Worm (Caenorhabditis elegans): ENCODE measurements around the gene Y38H6C.16.
"Not testable (repeated sequence)": the region's sequence is repeated elsewhere in the genome, so short reads cannot be mapped to it uniquely, and the experiment has no call there.

The Y38H6C.16 gene

DNA sequence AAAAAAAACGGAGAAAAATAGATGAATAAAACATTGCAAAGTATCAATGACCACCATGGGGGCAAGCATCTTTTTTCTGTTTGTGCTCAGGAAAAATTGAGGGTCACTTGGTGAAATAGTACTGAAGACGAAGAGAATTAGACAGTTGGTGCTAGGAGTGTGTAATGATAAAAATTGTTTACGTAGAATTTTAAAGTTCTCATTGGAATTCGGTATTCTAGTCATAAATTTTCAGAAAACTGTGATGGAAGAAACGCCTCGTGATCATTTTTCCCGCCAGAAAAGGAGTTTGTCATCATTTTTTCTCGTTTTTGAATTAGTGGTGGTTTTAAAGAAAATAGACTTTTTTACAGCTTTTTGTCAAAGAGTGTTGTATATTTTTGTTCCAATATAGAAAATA is 5.5 kb upstream of the Y38H6C.16 start:
- TF ChIP-seq unc-62 (GFP tag; optimal IDR thresholded peaks at IDR 0.05): no peak

DNA sequence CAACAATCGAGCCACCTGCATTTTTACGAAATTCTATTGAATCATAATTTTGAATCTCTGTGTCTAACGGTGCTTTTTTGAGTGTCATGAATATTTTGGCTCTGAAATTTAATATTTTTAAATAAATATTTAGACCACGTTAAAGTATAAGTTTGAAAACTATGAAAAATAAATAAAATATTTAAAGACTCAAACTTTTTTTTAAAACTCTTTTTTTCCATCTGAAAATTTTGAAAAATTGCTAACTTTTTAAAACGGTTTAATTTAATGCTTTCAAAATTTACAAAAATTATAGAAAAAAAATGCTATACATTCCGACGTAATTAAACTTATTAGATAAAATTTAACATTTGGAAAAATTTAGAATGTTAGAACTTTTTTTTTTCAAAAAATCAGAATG is 4.9 kb upstream of the Y38H6C.16 start, which contains the start of gene slc-36.3:
TSS of gene slc-36.3 (minus strand) at position 101 of the 400 bp plus-strand sequence.
- no peak for TF ChIP-seq unc-62 (GFP tag; optimal IDR thresholded peaks at IDR 0.05)

DNA sequence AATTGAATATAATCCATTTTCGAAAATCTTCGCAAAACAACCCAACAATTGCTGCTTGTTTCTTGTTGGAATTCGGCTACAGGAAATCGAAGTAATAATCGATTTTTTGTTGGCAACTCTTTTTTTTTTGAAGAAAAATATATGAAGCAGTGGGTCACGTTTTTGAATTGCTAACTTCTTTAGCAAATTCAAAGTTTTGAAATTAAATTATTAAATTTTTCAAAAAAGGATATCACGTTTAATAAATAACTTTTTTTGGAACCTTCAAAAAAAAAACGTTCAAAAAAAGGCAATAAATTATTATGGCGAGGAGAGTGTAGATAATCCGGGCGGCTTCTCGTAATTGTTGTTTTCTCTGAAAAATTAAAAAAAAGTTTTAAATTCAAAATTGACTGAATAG is 2.9 kb downstream of the Y38H6C.16 start, which contains the start of gene Y38H6C.15:
TSS of gene Y38H6C.15 (minus strand) at position 101 of the 400 bp plus-strand sequence.
- no peak for TF ChIP-seq unc-62 (GFP tag; optimal IDR thresholded peaks at IDR 0.05)

DNA sequence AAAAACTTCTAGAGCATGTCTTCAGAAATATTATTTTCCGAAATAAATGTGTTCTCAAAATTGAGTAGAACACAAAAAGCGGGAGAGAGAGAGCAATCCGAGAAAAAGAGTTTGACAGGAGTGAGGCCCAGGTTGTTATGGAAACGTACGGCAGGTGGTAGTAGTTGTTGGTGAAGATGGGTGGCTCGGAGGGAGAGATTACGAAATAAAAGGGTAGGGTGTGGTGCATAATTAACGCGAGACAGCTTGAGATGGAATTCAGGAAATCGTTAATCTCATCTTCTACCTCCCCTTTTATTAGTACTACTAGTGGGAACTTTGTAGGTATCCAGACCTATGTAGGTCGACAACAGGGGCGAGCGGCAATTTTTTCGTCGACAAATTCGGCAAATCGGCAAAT is 5.1 kb downstream of the Y38H6C.16 start, which contains the start of gene famh-161:
TSS of gene famh-161 (minus strand) at position 101 of the 400 bp plus-strand sequence.
- no peak for TF ChIP-seq unc-62 (GFP tag; optimal IDR thresholded peaks at IDR 0.05)

DNA sequence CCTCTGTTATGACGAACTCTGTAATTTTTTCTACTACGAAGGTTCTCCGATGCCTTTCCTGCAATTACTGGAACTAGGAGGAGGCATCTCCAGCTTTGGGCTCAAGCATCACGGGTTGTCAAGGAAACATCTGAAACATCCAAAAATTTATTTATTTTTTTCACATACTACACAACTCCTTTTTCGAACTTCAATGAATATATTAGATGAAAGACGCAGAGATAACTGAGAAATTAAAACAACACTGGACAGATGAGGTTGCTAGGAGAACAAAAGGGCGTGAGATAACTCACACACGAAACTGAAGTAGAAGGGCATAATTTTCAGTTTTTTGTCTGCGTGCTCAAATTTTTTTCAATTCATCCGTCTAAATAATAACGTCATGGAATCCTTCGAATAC is 11.7 kb downstream of the Y38H6C.16 start, which contains the start of gene Y38H6C.13:
TSS of gene Y38H6C.13 (plus strand) at position 301 of the 400 bp plus-strand sequence.
- TF ChIP-seq unc-62 (GFP tag; optimal IDR thresholded peaks at IDR 0.05): no peak

DNA sequence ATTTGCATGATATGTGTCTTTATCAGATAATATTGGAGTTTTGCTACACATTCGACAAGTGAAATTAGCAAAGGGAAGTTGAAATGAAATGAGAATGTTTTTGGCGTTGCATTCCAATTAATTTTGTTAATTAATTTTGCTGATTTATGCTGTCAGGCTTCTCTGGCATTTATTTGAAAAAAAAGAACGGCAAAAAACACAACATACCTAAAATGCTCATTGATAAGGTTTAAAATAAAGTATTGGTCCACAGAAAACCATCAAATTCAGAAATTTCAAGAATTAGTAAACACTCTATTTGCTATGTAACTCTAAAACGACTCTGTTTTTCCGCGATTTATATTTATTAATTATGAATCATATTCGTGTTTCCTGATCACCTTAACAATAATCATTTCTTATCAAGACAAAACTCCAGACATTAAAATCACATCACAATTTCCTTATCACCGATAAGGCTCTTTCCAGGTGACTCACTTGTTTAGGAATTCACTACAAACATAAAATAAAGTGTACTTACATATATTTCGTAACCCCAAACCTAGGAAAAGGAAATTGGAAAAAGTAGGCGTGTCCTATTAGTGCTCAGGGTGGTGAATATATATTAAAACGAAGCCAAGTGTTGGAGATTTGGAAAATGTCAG is 13.2 kb downstream of the Y38H6C.16 start, which contains the start of the genes srh-166 and Y38H6C.24:
TSS of gene srh-166 (minus strand) at position 51 of the 644 bp plus-strand sequence.
TSS of gene Y38H6C.24 (plus strand) at position 620 of the 644 bp plus-strand sequence.
- no peak for TF ChIP-seq unc-62 (GFP tag; optimal IDR thresholded peaks at IDR 0.05)

DNA sequence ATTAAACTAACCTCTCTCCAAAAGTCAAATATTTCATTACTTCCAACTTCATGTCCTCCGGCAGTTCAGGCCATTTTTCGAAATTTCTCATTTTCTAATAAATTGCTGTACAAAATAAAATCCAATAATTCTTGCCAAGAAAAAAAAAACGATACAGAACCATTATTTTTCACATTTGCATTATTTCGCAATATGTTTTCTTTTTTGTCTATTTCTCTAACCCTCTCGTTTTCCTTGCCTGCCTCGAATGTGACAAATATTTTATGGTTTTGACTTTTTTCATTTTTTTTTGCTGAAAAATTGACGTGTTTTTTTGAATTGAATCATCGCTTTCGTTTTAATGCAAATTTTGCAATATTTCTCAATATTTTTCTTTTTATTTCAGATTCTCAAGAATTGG is 16.9 kb downstream of the Y38H6C.16 start, which contains the start of the genes Y38H6C.9 and fbxa-150:
TSS of gene Y38H6C.9 (minus strand) at position 52 of the 400 bp plus-strand sequence.
TSS of gene fbxa-150 (plus strand) at position 380 of the 400 bp plus-strand sequence.
- TF ChIP-seq unc-62 (GFP tag; optimal IDR thresholded peaks at IDR 0.05): no peak

DNA sequence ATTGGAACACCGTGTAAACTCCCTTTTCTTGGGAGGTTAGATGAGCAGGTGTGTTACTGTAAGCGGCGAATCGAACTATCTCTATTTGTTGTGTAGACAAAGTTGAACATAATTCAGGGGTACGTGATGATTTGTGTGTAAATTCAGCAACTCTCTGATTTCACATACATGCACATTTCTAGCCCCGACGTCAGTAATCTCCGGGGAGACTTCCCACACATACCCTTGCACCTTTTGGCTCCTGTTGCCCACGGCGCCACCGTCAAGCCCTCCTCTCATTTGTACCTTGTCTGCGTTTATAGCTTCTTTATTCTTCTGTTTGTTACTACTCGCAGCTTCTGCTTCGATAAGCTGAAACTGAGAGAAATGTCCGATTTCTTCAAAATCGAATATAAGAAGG is 20.2 kb downstream of the Y38H6C.16 start, which contains the start of gene Y38H6C.25:
TSS of gene Y38H6C.25 (plus strand) at position 301 of the 400 bp plus-strand sequence.
- TF ChIP-seq unc-62 (GFP tag; optimal IDR thresholded peaks at IDR 0.05): no peak

DNA sequence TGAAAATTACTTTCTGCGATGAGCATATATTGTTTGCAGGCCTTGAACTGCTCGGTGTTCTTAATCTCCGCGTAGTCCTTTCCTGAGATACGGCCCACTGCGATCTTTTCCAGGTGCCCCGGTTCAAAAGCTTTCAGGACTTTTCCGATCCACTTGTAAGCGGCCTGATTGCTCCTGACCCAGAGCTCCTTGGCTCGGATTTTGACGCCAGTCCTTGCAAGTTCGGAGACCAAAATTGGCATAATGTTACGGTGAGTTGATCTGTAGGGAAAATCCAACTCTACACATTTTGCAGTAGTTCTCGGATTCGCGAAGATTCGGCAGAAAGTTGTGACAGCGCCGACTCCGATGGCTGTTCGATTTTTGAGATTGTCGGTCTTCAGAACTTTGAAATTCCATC is 22.1 kb downstream of the Y38H6C.16 start:
- TF ChIP-seq unc-62 (GFP tag; optimal IDR thresholded peaks at IDR 0.05): no peak

DNA sequence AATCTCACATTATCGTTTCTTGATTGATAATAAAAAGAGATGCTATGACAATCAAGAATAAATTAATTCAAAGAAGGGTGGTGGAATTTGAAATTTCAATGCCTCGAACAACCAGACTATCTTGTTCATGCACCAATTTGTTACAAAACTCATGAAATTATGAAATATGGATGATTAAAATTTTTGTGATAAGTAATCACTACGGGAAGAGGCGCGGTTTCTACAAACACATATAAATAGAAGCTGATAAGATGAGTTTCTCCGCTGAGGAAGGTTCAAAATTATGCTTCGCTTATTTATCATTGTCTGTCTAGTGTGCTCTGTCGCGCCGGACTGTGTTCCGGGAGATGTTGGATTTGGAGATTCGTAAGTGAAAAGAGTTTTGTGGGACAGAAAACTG is 24.7 kb downstream of the Y38H6C.16 start:
- no peak for TF ChIP-seq unc-62 (GFP tag; optimal IDR thresholded peaks at IDR 0.05)

DNA sequence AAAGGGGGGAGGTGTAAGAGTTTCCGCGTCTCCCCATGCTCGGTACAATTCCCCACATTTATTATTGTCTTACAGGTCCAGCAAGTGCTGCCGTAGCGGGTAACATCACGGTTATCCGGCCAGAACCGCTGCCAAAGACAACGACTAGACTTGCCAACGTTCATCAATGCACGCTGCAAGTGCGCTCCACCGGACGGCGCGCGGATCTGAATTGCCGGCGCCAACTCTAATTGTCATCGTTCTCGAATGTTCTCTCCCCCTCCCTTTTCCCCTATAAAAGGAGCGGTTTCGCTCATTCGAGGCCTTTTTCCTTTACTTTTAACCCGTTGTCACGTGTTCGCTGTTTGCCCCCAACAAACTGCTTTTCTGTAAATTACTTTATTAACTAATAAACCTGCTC is 25.5 kb downstream of the Y38H6C.16 start, which contains the start of gene Y38H6C.8:
TSS of gene Y38H6C.8 (plus strand) at position 301 of the 400 bp plus-strand sequence.
- TF ChIP-seq unc-62 (GFP tag; optimal IDR thresholded peaks at IDR 0.05): not testable (repeated sequence)

DNA sequence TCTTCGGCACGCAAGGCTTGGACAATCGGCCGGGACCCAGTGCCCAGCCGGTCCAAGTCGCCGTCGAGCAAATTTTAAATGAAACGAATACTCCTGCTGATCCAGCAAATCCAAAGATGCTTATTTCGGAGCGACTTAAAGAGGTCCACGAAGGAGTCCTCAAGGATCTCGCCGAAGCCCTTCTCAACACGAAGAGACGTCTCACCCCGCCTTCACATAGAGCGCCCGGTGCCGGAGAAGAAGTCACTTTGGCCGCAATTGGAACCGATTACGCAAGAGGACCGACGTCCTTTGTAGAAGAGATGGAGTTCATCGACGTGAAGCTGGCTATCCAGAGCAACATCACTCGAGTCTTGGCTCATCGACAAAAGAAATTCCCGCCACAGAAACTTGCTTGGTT is 29.7 kb downstream of the Y38H6C.16 start:
- no peak for TF ChIP-seq unc-62 (GFP tag; optimal IDR thresholded peaks at IDR 0.05)

DNA sequence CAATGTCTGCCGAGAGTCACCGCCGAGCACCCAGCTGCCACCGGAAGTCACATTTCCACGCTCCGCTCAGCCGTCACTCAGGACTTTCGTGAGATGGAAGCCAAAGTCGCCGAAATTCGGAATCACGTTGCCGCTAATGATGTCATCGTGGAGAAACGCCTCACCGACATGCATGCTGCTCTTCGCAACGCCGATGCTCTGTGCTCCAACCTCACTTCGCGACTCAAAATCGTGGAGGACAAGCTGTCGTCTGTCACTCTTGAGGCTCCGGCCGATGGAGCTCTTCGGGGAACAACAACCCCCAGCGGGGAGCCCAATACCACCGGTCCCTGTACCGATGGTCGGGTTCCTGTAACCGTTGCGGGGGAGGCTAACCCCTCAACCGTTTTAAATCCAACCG is 32.6 kb downstream of the Y38H6C.16 start:
- no peak for TF ChIP-seq unc-62 (GFP tag; optimal IDR thresholded peaks at IDR 0.05)

DNA sequence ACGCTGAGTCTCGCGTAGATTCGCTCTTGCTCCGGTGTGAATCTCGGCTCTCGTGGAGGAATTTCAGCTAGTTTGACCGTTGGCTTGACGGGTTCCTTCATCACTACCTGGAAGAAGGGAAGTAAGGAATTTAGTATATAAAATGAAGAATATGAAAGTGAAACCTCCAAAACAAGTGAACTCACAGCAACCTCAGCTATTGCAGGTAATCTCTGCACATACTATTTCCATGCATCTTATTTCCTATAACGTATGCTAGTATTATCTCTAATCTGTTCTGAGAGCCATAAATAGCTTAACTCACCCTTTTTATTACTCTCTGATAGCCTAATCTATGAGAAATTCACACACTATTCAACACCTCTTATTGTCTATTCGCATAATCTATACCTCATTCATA is 34.1 kb downstream of the Y38H6C.16 start, which contains the start of gene Y38H6C.4:
TSS of gene Y38H6C.4 (minus strand) at position 101 of the 400 bp plus-strand sequence.
- TF ChIP-seq unc-62 (GFP tag; optimal IDR thresholded peaks at IDR 0.05): no peak

DNA sequence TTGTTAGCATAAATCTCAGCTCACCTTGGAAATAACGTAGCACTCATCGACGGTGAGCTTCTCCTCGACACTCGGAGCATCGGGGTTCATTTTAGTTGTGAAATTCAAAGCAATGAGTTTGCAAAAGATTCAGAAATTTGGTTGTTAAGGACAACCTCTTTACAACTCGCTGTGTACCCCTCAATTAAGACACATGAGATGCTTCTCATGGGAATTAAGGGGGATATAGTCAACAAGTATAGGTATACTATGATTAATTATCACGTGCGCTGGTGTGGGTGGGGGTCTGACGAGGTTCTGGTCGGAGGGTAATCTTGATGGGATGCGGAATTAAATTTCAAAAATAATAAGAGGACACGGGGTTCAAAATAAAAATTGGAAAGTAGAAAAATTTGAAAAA is 38.7 kb downstream of the Y38H6C.16 start, which contains the start of gene dct-14:
TSS of gene dct-14 (minus strand) at position 101 of the 400 bp plus-strand sequence.
- no peak for TF ChIP-seq unc-62 (GFP tag; optimal IDR thresholded peaks at IDR 0.05)

DNA sequence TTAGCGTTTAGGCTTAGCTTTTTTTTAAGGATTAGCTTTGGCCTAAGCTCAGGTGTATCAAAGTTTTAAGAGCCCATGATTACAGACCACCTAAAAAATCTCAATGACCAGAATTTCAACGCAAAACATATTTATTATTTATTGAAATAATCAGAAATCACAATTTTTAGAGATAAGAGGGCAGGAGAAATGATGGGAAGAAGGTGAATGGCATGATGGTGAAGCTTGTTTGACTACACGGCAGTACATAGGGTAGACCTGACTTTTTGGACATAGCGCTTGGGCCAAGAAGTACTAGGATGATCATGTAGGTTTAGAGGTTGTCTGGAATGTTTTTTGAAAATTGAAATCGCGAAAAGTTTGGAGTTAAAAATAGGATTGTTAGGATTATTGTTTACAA is 39.5 kb downstream of the Y38H6C.16 start:
- no peak for TF ChIP-seq unc-62 (GFP tag; optimal IDR thresholded peaks at IDR 0.05)

DNA sequence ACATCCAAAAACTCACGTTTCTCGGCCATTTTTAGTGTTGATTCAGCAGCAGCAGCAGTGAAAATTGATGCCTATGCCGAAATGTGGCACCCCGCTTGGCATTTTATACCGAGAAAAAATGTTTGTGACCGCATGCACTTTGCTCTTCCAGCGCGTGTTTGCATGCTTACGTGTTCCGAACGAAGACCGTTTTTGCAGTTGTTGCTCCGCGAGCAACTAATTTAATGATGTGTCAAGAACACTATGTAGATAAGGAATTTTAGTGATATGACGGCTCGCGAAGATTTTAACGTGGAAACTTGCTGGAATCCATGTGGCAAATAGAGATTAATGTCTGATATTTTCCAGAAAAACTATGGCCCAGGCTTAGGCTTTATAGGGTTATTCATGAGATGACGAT is 40.2 kb downstream of the Y38H6C.16 start, which contains the start of gene dct-16:
TSS of gene dct-16 (minus strand) at position 78 of the 400 bp plus-strand sequence.
- no peak for TF ChIP-seq unc-62 (GFP tag; optimal IDR thresholded peaks at IDR 0.05)
